Worm (Caenorhabditis elegans): ENCODE data around the gene btb-12.

DNA sequence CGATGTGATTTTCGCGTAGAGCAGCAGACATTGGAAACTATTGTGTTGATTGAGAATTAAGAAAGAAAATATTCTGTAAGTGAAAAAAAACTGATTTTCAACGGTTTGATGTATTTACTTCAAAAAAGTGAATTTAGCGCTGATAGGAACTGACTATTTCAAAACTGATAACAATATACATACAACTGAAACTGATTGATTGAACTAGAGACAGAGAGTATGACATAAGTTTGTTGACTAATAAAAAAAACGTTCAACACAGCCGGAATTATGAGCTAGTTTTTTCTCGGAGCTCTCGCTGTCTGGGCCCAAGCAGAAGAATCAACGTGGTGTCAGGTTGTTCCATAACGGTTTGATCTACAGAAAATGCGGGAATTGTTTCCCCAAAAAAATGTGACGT, 41.0 kb upstream of the btb-12 start, which contains the start of gene fbxa-164:
- TF ChIP-seq him-1 (tag; optimal IDR thresholded peaks at IDR 0.05) (no peak), dao-5 (tag; optimal IDR thresholded peaks at IDR 0.05) (no peak)
